Worm (Caenorhabditis elegans) whole organism, L2 larva: ENCODE data around the gene sdz-19.
A peak's percentile ranks its signal among the peaks of the same experiment; 100 is the strongest.

Experiments
- C34F6.9 ChIP-seq: fragments of 150-350 bp; optimal IDR thresholded peaks from 2 replicates; lab custom pipeline; 2014; ENCODE audit warnings: missing biosample characterization, missing genetic modification characterization
- F13H6.1 ChIP-seq: sonication (generic microtip); optimal IDR thresholded peaks from 2 replicates; lab custom pipeline; 2016; ENCODE audit warnings: missing genetic modification characterization, missing compliant biosample characterization
- R02D3.7 ChIP-seq: fragments of 150-350 bp; optimal IDR thresholded peaks from 2 replicates; lab custom pipeline; 2014; ENCODE audit warnings: missing biosample characterization, missing genetic modification characterization
- Y55F3AM.14 ChIP-seq: fragments of 200-800 bp; sonication (Bioruptor generic); optimal IDR thresholded peaks from 2 replicates; lab custom pipeline; 2018; ENCODE audit warnings: mild to moderate bottlenecking, missing genetic modification characterization, missing compliant biosample characterization
- ZK546.5 ChIP-seq: sonication (generic microtip); optimal IDR thresholded peaks from 2 replicates; lab custom pipeline; 2017; ENCODE audit warnings: missing biosample characterization, missing genetic modification characterization
- alr-1 ChIP-seq: fragments of 150-350 bp; optimal IDR thresholded peaks from 2 replicates; lab custom pipeline; 2014; ENCODE audit warnings: missing biosample characterization, missing genetic modification characterization
- aly-2 ChIP-seq: fragments of 150-350 bp; optimal IDR thresholded peaks from 2 replicates; lab custom pipeline; 2014; ENCODE audit warnings: missing biosample characterization, missing genetic modification characterization
- ama-1 ChIP-seq: fragments of 150-350 bp; optimal IDR thresholded peaks from 2 replicates; lab custom pipeline; 2018; ENCODE audit warnings: inconsistent platforms
- blmp-1 ChIP-seq: sonication (generic microtip); optimal IDR thresholded peaks from 2 replicates; lab custom pipeline; 2017; ENCODE audit warnings: missing genetic modification characterization, mild to moderate bottlenecking, missing compliant biosample characterization, antibody characterized with exemption, moderate library complexity; ENCODE audit not compliant: insufficient read depth
- ceh-16 ChIP-seq: fragments of 150-350 bp; optimal IDR thresholded peaks from 2 replicates; lab custom pipeline; 2014; ENCODE audit warnings: missing biosample characterization, missing genetic modification characterization
- ceh-82 ChIP-seq: fragments of 150-350 bp; optimal IDR thresholded peaks from 2 replicates; lab custom pipeline; 2014; ENCODE audit warnings: missing biosample characterization, missing genetic modification characterization
- crh-2 ChIP-seq: sonication (generic microtip); optimal IDR thresholded peaks from 2 replicates; lab custom pipeline; 2017; ENCODE audit warnings: missing biosample characterization, missing genetic modification characterization
- dmd-4 ChIP-seq: sonication (generic microtip); optimal IDR thresholded peaks from 2 replicates; lab custom pipeline; 2017; ENCODE audit warnings: missing biosample characterization, missing genetic modification characterization
- egl-27 ChIP-seq: sonication (generic microtip); optimal IDR thresholded peaks from 3 replicates; lab custom pipeline; 2017; ENCODE audit warnings: missing biosample characterization, missing genetic modification reagents, missing genetic modification characterization
- elt-1 ChIP-seq: fragments of 150-350 bp; optimal IDR thresholded peaks from 2 replicates; lab custom pipeline; 2014; ENCODE audit warnings: missing biosample characterization, missing genetic modification characterization
- elt-3 ChIP-seq: sonication (generic microtip); optimal IDR thresholded peaks from 2 replicates; lab custom pipeline; 2017; ENCODE audit warnings: missing biosample characterization, missing genetic modification characterization
- fos-1 ChIP-seq: fragments of 150-350 bp; optimal IDR thresholded peaks from 2 replicates; lab custom pipeline; 2014; ENCODE audit warnings: missing biosample characterization, missing genetic modification characterization
- gmeb-1 ChIP-seq: fragments of 150-350 bp; optimal IDR thresholded peaks from 2 replicates; lab custom pipeline; 2014; ENCODE audit warnings: missing biosample characterization, missing genetic modification characterization
- lin-11 ChIP-seq: fragments of 150-350 bp; sonication (generic microtip); optimal IDR thresholded peaks from 2 replicates; lab custom pipeline; 2014; ENCODE audit warnings: missing biosample characterization, missing genetic modification characterization, inconsistent platforms, mixed read lengths
- lin-13 ChIP-seq: fragments of 150-350 bp; optimal IDR thresholded peaks from 2 replicates; lab custom pipeline; 2014; ENCODE audit warnings: missing biosample characterization, missing genetic modification reagents, missing genetic modification characterization
- lin-39 ChIP-seq: fragments of 150-350 bp; optimal IDR thresholded peaks from 2 replicates; lab custom pipeline; 2014; ENCODE audit warnings: missing biosample characterization, missing genetic modification reagents, missing genetic modification characterization
- lsy-2 ChIP-seq, 2 experiments: fragments of 150-350 bp in 1 of 2; sonication (generic microtip) in 1 of 2; optimal IDR thresholded peaks; 2 replicates each; lab custom pipeline; 2014 to 2017; ENCODE audit warnings: missing biosample characterization in 2 of 2, missing genetic modification characterization in 2 of 2
- mab-5 ChIP-seq: fragments of 150-350 bp; optimal IDR thresholded peaks from 2 replicates; lab custom pipeline; 2014; ENCODE audit warnings: missing biosample characterization, missing genetic modification characterization
- mbf-1 ChIP-seq: sonication (generic microtip); optimal IDR thresholded peaks from 2 replicates; lab custom pipeline; 2017; ENCODE audit warnings: missing biosample characterization, missing genetic modification characterization
- mdl-1 ChIP-seq, 2 experiments: fragments of 150-350 bp in 1 of 2; sonication (generic microtip) in 1 of 2; optimal IDR thresholded peaks; 2 replicates each; lab custom pipeline; 2017; ENCODE audit warnings: missing biosample characterization in 2 of 2, missing genetic modification characterization in 2 of 2
- nhr-10 ChIP-seq: sonication (generic microtip); optimal IDR thresholded peaks from 2 replicates; lab custom pipeline; 2017; ENCODE audit warnings: missing biosample characterization, missing genetic modification characterization
- nhr-11 ChIP-seq: fragments of 150-350 bp; optimal IDR thresholded peaks from 2 replicates; lab custom pipeline; 2014; ENCODE audit warnings: missing biosample characterization, missing genetic modification characterization
- nhr-12 ChIP-seq: fragments of 150-350 bp; optimal IDR thresholded peaks from 2 replicates; lab custom pipeline; 2014; ENCODE audit warnings: missing biosample characterization, missing genetic modification characterization
- nhr-129 ChIP-seq: fragments of 150-350 bp; optimal IDR thresholded peaks from 2 replicates; lab custom pipeline; 2014; ENCODE audit warnings: missing biosample characterization, missing genetic modification characterization
- nhr-21 ChIP-seq: fragments of 150-350 bp; optimal IDR thresholded peaks from 2 replicates; lab custom pipeline; 2014; ENCODE audit warnings: missing biosample characterization, missing genetic modification characterization
- nhr-23 ChIP-seq: fragments of 150-350 bp; optimal IDR thresholded peaks from 2 replicates; lab custom pipeline; 2014; ENCODE audit warnings: missing biosample characterization, missing genetic modification reagents, missing genetic modification characterization
- nhr-237 ChIP-seq: fragments of 150-350 bp; optimal IDR thresholded peaks from 2 replicates; lab custom pipeline; 2014; ENCODE audit warnings: missing biosample characterization, missing genetic modification characterization
- nhr-25 ChIP-seq: fragments of 150-350 bp; sonication (generic microtip); optimal IDR thresholded peaks from 3 replicates; lab custom pipeline; 2014; ENCODE audit warnings: missing biosample characterization, missing genetic modification characterization
- nhr-6 ChIP-seq: fragments of 150-350 bp; optimal IDR thresholded peaks from 2 replicates; lab custom pipeline; 2014; ENCODE audit warnings: missing biosample characterization, missing genetic modification characterization
- nhr-77 ChIP-seq: fragments of 150-350 bp; optimal IDR thresholded peaks from 2 replicates; lab custom pipeline; 2014; ENCODE audit warnings: missing biosample characterization, missing genetic modification characterization
- peb-1 ChIP-seq: fragments of 150-350 bp; optimal IDR thresholded peaks from 2 replicates; lab custom pipeline; 2014; ENCODE audit warnings: missing biosample characterization, missing genetic modification characterization
- sem-4 ChIP-seq: fragments of 150-350 bp; optimal IDR thresholded peaks from 2 replicates; lab custom pipeline; 2014; ENCODE audit warnings: missing biosample characterization, missing genetic modification reagents, missing genetic modification characterization
- skn-1 ChIP-seq: sonication (generic microtip); optimal IDR thresholded peaks from 2 replicates; lab custom pipeline; 2017; ENCODE audit warnings: missing biosample characterization, missing genetic modification characterization
- sma-3 ChIP-seq: sonication (generic microtip); optimal IDR thresholded peaks from 2 replicates; lab custom pipeline; 2016; ENCODE audit warnings: missing genetic modification reagents, missing genetic modification characterization, missing compliant biosample characterization
- sma-9 ChIP-seq, 2 experiments: fragments of 150-350 bp in 1 of 2; sonication (generic microtip) in 1 of 2; optimal IDR thresholded peaks; 2 replicates each; lab custom pipeline; 2014 to 2016; ENCODE audit warnings: missing genetic modification characterization in 2 of 2, mild to moderate bottlenecking in 1 of 2, missing biosample characterization in 1 of 2, missing compliant biosample characterization in 1 of 2, missing genetic modification reagents in 1 of 2, moderate library complexity in 1 of 2
- snpc-4 ChIP-seq: fragments of 150-350 bp; optimal IDR thresholded peaks from 2 replicates; lab custom pipeline; 2014; ENCODE audit warnings: missing biosample characterization, missing genetic modification characterization
- unc-39 ChIP-seq: fragments of 150-350 bp; optimal IDR thresholded peaks from 2 replicates; lab custom pipeline; 2014; ENCODE audit warnings: missing biosample characterization, missing genetic modification characterization
- unc-55 ChIP-seq: fragments of 150-350 bp; sonication (generic microtip); optimal IDR thresholded peaks from 3 replicates; lab custom pipeline; 2014; ENCODE audit warnings: missing biosample characterization, missing genetic modification reagents, missing genetic modification characterization
- unc-62 ChIP-seq: fragments of 150-350 bp; optimal IDR thresholded peaks from 2 replicates; lab custom pipeline; 2014; ENCODE audit warnings: missing biosample characterization, missing genetic modification reagents, missing genetic modification characterization
- zag-1 ChIP-seq: fragments of 150-350 bp; optimal IDR thresholded peaks from 2 replicates; lab custom pipeline; 2014; ENCODE audit warnings: missing biosample characterization, missing genetic modification characterization
- ztf-1 ChIP-seq: fragments of 200-800 bp; sonication (Bioruptor generic); conservative IDR thresholded peaks from 2 replicates; pipeline ENCODE4 v1.3.6; 2022; ENCODE audit warnings: missing genetic modification characterization, missing compliant biosample characterization
- ztf-11 ChIP-seq: sonication (generic microtip); optimal IDR thresholded peaks from 2 replicates; lab custom pipeline; 2017; ENCODE audit warnings: missing biosample characterization, missing genetic modification characterization
- ztf-4 ChIP-seq: fragments of 150-350 bp; optimal IDR thresholded peaks from 2 replicates; lab custom pipeline; 2014; ENCODE audit warnings: missing biosample characterization, missing genetic modification characterization

Gene sdz-19

ce11 chrX:12509334-12509944 lies 6.3 kb upstream of the sdz-19 start:
- TF ChIP-seq snpc-4 (tag; lab: Kevin White, UChicago) (no peak), nhr-6 (tag; lab: Kevin White, UChicago) (peak; percentile 47), ZK546.5 (tag; lab: Kevin White, UChicago) (no peak), ceh-82 (tag; lab: Kevin White, UChicago) (no peak), skn-1 (tag; lab: Kevin White, UChicago) (no peak), fos-1 (tag; lab: Kevin White, UChicago) (peak; percentile 89), elt-3 (no peak), crh-2 (tag; lab: Kevin White, UChicago) (peak; percentile 88), nhr-129 (peak; percentile 90), lsy-2 (tag; optimal IDR thresholded peaks at IDR 0.05; lab: Kevin White, UChicago) (peak in 1 of 2 experiments; percentile 69), nhr-77 (tag; lab: Kevin White, UChicago) (no peak), nhr-10 (no peak), ztf-4 (tag; lab: Kevin White, UChicago) (peak; percentile 16), C34F6.9 (tag; lab: Kevin White, UChicago) (peak; percentile 56), Y55F3AM.14 (peak; percentile 31), lin-13 (GFP tag; lab: Kevin White, UChicago) (peak; percentile 47), peb-1 (no peak), mbf-1 (tag; lab: Kevin White, UChicago) (no peak), nhr-25 (tag; lab: Kevin White, UChicago) (peak; percentile 57), F13H6.1 (tag; lab: Kevin White, UChicago) (peak; percentile 89), nhr-23 (tag; lab: Kevin White, UChicago) (no peak), unc-39 (no peak), mdl-1 (tag; optimal IDR thresholded peaks at IDR 0.05; lab: Kevin White, UChicago) (peak in 1 of 2 experiments; percentile 24), blmp-1 (peak; percentile 44), alr-1 (tag; lab: Kevin White, UChicago) (no peak), ztf-11 (no peak), ama-1 (peak; percentile 39), nhr-237 (tag; lab: Kevin White, UChicago) (no peak), nhr-11 (tag; lab: Kevin White, UChicago) (no peak), sma-3 (GFP tag; lab: Kevin White, UChicago) (peak; percentile 83), elt-1 (tag; lab: Kevin White, UChicago) (no peak), aly-2 (tag; lab: Kevin White, UChicago) (no peak), unc-55 (no peak), egl-27 (tag; lab: Kevin White, UChicago) (peak; percentile 48), mab-5 (peak; percentile 64), sem-4 (tag; lab: Kevin White, UChicago) (peak; percentile 62), ztf-1 (GFP tag; lab: Robert Waterston, UW) (no peak), zag-1 (no peak), sma-9 (GFP tag; optimal IDR thresholded peaks at IDR 0.05; lab: Kevin White, UChicago) (peak; percentile 96), sma-9 (tag; optimal IDR thresholded peaks at IDR 0.05; lab: Kevin White, UChicago) (no peak), lin-39 (tag; lab: Kevin White, UChicago) (no peak), R02D3.7 (tag; lab: Kevin White, UChicago) (no peak), dmd-4 (tag; lab: Kevin White, UChicago) (no peak), unc-62 (GFP tag; lab: Kevin White, UChicago) (no peak), ceh-16 (no peak), nhr-21 (peak; percentile 71), lin-11 (tag; lab: Kevin White, UChicago) (no peak), gmeb-1 (tag; lab: Kevin White, UChicago) (peak; percentile 38), nhr-12 (no peak)
